Worm (Caenorhabditis elegans) whole organism, L4/young adult: Measurements from ENCODE around the gene Y9C9A.13.

ENCODE experiments used
- W03F9.2 ChIP-seq: fragments of 150-350 bp; optimal IDR thresholded peaks from 2 replicates; lab custom pipeline; 2014; ENCODE audit warnings: missing biosample characterization, missing genetic modification characterization
- dao-5 ChIP-seq: sonication (generic microtip); optimal IDR thresholded peaks from 2 replicates; lab custom pipeline; 2016; ENCODE audit warnings: missing genotype, missing genetic modification characterization, moderate library complexity, missing compliant biosample characterization
- him-1 ChIP-seq: sonication (generic microtip); optimal IDR thresholded peaks from 2 replicates; lab custom pipeline; 2016; ENCODE audit warnings: missing genotype, missing genetic modification reagents, missing genetic modification characterization, missing compliant biosample characterization

ce11 chrIV:4930754-4931322 is 38.5 kb downstream of the Y9C9A.13 start:
- TF ChIP-seq dao-5 (tag; lab: Kevin White, UChicago) (no peak), him-1 (no peak), W03F9.2 (no peak)
